Fruit fly (Drosophila melanogaster): ENCODE data around the gene gukh.

gukh gene

dm6 chr3R:18999906-19000451 lies 16.2 kb downstream of the gukh start:
- no peak for TF ChIP-seq Ets98B (GFP tag; IDR thresholded peaks at IDR 0.05)
- no peak for TF ChIP-seq Pif1B (GFP tag; optimal IDR thresholded peaks at IDR 0.05)
- TF ChIP-seq fd96Ca (GFP tag; IDR thresholded peaks at IDR 0.05) = no peak
- TF ChIP-seq CG8159 (tag; optimal IDR thresholded peaks at IDR 0.05) = no peak
- TF ChIP-seq EcR (GFP tag; optimal IDR thresholded peaks at IDR 0.05) = no peak
- TF ChIP-seq gl (tag; optimal IDR thresholded peaks at IDR 0.05) = peak; percentile 70
- peak; percentile 14 for TF ChIP-seq CG13204 (GFP tag; optimal IDR thresholded peaks at IDR 0.05)
- no peak for TF ChIP-seq CG4496 (GFP tag; IDR thresholded peaks at IDR 0.05)
- no peak for TF ChIP-seq D1 (tag; optimal IDR thresholded peaks at IDR 0.05)
- no peak for TF ChIP-seq CG12605 (GFP tag; IDR thresholded peaks at IDR 0.05)
- TF ChIP-seq Pif1A (GFP tag; optimal IDR thresholded peaks at IDR 0.05) = peak; percentile 5
- no peak for TF ChIP-seq CG15710 (tag; optimal IDR thresholded peaks at IDR 0.05)
- no peak for TF ChIP-seq Snoo (tag; optimal IDR thresholded peaks at IDR 0.05)
- no peak for TF ChIP-seq CG9948 (tag; optimal IDR thresholded peaks at IDR 0.05)
- TF ChIP-seq CG14655 (GFP tag; optimal IDR thresholded peaks at IDR 0.05) = no peak
- TF ChIP-seq CG17806 (tag; optimal IDR thresholded peaks at IDR 0.05) = no peak
- no peak for TF ChIP-seq rn (GFP tag; IDR thresholded peaks at IDR 0.05)
- no peak for TF ChIP-seq CG32121 (GFP tag; IDR thresholded peaks at IDR 0.05)
- TF ChIP-seq CG10348 (GFP tag; IDR thresholded peaks at IDR 0.05) = 0 out of 2 replicates have a peak, but pooled peaks have one; percentile 12
- TF ChIP-seq CG34367 (tag; optimal IDR thresholded peaks at IDR 0.05) = no peak
- TF ChIP-seq CG8301 (tag; optimal IDR thresholded peaks at IDR 0.05) = no peak

- TF ChIP-seq EcR (GFP tag; optimal IDR thresholded peaks at IDR 0.05) (peak; percentile 61), CG10348 (GFP tag; IDR thresholded peaks at IDR 0.05) (no peak)
Measured at dm6 chr3R:19001701-19002100, 17.9 kb downstream of the gukh start.

- no peak for TF ChIP-seq CG17806 (tag; optimal IDR thresholded peaks at IDR 0.05)
- no peak for TF ChIP-seq Snoo (tag; optimal IDR thresholded peaks at IDR 0.05)
- no peak for TF ChIP-seq CG32121 (GFP tag; IDR thresholded peaks at IDR 0.05)
- no peak for TF ChIP-seq CG14655 (GFP tag; optimal IDR thresholded peaks at IDR 0.05)
- no peak for TF ChIP-seq Pif1B (GFP tag; optimal IDR thresholded peaks at IDR 0.05)
- TF ChIP-seq Ets98B (GFP tag; IDR thresholded peaks at IDR 0.05) = no peak
- no peak for TF ChIP-seq CG8159 (tag; optimal IDR thresholded peaks at IDR 0.05)
- no peak for TF ChIP-seq D1 (tag; optimal IDR thresholded peaks at IDR 0.05)
- no peak for TF ChIP-seq CG13204 (GFP tag; optimal IDR thresholded peaks at IDR 0.05)
- TF ChIP-seq fd96Ca (GFP tag; IDR thresholded peaks at IDR 0.05) = no peak
- no peak for TF ChIP-seq CG8301 (tag; optimal IDR thresholded peaks at IDR 0.05)
- TF ChIP-seq CG9948 (tag; optimal IDR thresholded peaks at IDR 0.05) = no peak
- TF ChIP-seq rn (GFP tag; IDR thresholded peaks at IDR 0.05) = no peak
- TF ChIP-seq EcR (GFP tag; optimal IDR thresholded peaks at IDR 0.05) = no peak
- TF ChIP-seq CG34367 (tag; optimal IDR thresholded peaks at IDR 0.05) = no peak
- TF ChIP-seq Pif1A (GFP tag; optimal IDR thresholded peaks at IDR 0.05) = no peak
- TF ChIP-seq CG10348 (GFP tag; IDR thresholded peaks at IDR 0.05) = no peak
Measured at dm6 chr3R:19010923-19011322, 27.1 kb downstream of the gukh start.

- TF ChIP-seq CG17806 (tag; optimal IDR thresholded peaks at IDR 0.05) (no peak), CG14655 (GFP tag; optimal IDR thresholded peaks at IDR 0.05) (no peak), CG8301 (tag; optimal IDR thresholded peaks at IDR 0.05) (no peak), D1 (tag; optimal IDR thresholded peaks at IDR 0.05) (no peak)
Measured at dm6 chr3R:19011885-19012284, 28.1 kb downstream of the gukh start.

- TF ChIP-seq EcR (GFP tag; optimal IDR thresholded peaks at IDR 0.05) (no peak), CG32121 (GFP tag; IDR thresholded peaks at IDR 0.05) (no peak), CG8159 (tag; optimal IDR thresholded peaks at IDR 0.05) (no peak), CG34367 (tag; optimal IDR thresholded peaks at IDR 0.05) (no peak), rn (GFP tag; IDR thresholded peaks at IDR 0.05) (no peak), CG12605 (GFP tag; IDR thresholded peaks at IDR 0.05) (no peak), Pif1A (GFP tag; optimal IDR thresholded peaks at IDR 0.05) (no peak), CG8301 (tag; optimal IDR thresholded peaks at IDR 0.05) (no peak), CG14655 (GFP tag; optimal IDR thresholded peaks at IDR 0.05) (no peak), CG13204 (GFP tag; optimal IDR thresholded peaks at IDR 0.05) (no peak), Ets98B (GFP tag; IDR thresholded peaks at IDR 0.05) (no peak), CG15710 (tag; optimal IDR thresholded peaks at IDR 0.05) (no peak), CG9948 (tag; optimal IDR thresholded peaks at IDR 0.05) (no peak), Pif1B (GFP tag; optimal IDR thresholded peaks at IDR 0.05) (no peak), fd96Ca (GFP tag; IDR thresholded peaks at IDR 0.05) (no peak), CG4496 (GFP tag; IDR thresholded peaks at IDR 0.05) (no peak), gl (tag; optimal IDR thresholded peaks at IDR 0.05) (no peak), CG17806 (tag; optimal IDR thresholded peaks at IDR 0.05) (no peak), Snoo (tag; optimal IDR thresholded peaks at IDR 0.05) (no peak)
Measured at dm6 chr3R:19014027-19014426, 30.2 kb downstream of the gukh start.

- TF ChIP-seq CG32121 (GFP tag; IDR thresholded peaks at IDR 0.05) = peak; percentile 62
- TF ChIP-seq CG8301 (tag; optimal IDR thresholded peaks at IDR 0.05) = peak; percentile 29
- TF ChIP-seq CG9948 (tag; optimal IDR thresholded peaks at IDR 0.05) = peak; percentile 16
- no peak for TF ChIP-seq CG14655 (GFP tag; optimal IDR thresholded peaks at IDR 0.05)
- TF ChIP-seq Pif1A (GFP tag; optimal IDR thresholded peaks at IDR 0.05) = no peak
- no peak for TF ChIP-seq D1 (tag; optimal IDR thresholded peaks at IDR 0.05)
- TF ChIP-seq CG12605 (GFP tag; IDR thresholded peaks at IDR 0.05) = peak; percentile 36
- no peak for TF ChIP-seq EcR (GFP tag; optimal IDR thresholded peaks at IDR 0.05)
- TF ChIP-seq CG17806 (tag; optimal IDR thresholded peaks at IDR 0.05) = peak; percentile 9
- TF ChIP-seq rn (GFP tag; IDR thresholded peaks at IDR 0.05) = 0 out of 2 replicates have a peak, but pooled peaks have one; percentile 16
- peak; percentile 56; the same call in 1 of the 3 replicates for TF ChIP-seq CG4496 (GFP tag; IDR thresholded peaks at IDR 0.05)
- TF ChIP-seq Ets98B (GFP tag; IDR thresholded peaks at IDR 0.05) = peak; percentile 68; the same call in 1 of the 2 replicates
Measured at dm6 chr3R:19014742-19015422, 31.1 kb downstream of the gukh start.
